Worm (Caenorhabditis elegans): ENCODE results near the gene gegf-1.

DNA sequence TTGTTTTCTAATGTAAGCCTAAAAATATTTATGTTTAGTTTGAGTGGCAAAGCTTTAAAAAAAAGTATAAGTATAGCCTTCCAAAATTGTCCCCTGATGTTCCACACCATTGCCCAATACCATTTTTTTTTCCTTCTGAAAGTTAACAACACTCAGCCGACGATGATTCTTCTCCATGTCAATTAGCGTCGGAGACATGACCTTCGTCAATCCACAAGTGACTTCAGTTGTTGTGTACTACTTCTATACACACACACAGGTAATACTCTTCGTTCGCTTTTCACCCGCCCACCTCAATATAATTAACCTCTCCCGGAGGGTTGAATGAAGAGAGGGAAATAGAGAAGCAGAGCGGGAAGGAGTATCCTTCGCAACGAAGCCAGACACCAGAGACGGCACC lies 7.1 kb upstream of the gegf-1 start, which contains the start of gene cutl-24:
- TF ChIP-seq gmeb-1 (tag; optimal IDR thresholded peaks at IDR 0.05) (no peak), ZK546.5 (tag; optimal IDR thresholded peaks at IDR 0.05) (no peak), ztf-4 (tag; optimal IDR thresholded peaks at IDR 0.05) (no peak), ama-1 (optimal IDR thresholded peaks at IDR 0.05) (no peak), ztf-1 (GFP tag; conservative IDR thresholded peaks at IDR 0.05) (no peak)

Measured in whole organism, L2 larva.